Worm (Caenorhabditis elegans) whole organism, L4 larva: Measurements from ENCODE around the gene E02C12.8.

Experiments used
- D1046.2 ChIP-seq: fragments of 200-800 bp; sonication (Bioruptor generic); IDR thresholded peaks from 2 replicates; pipeline ENCODE4 v1.3.6; 2022; ENCODE audit warnings: missing genetic modification characterization, missing compliant biosample characterization
- F26F4.8 ChIP-seq: fragments of 200-800 bp; sonication (Bioruptor generic); conservative IDR thresholded peaks from 2 replicates; pipeline ENCODE4 v1.3.6; 2022; ENCODE audit warnings: missing genetic modification characterization, missing compliant biosample characterization
- F49E8.2 ChIP-seq: sonication (generic microtip); optimal IDR thresholded peaks from 2 replicates; lab custom pipeline; 2016; ENCODE audit warnings: missing compliant biosample characterization, mild to moderate bottlenecking, missing genetic modification characterization, borderline replicate concordance
- T20F7.1 ChIP-seq: fragments of 200-800 bp; sonication (Bioruptor generic); optimal IDR thresholded peaks from 2 replicates; lab custom pipeline; 2018; ENCODE audit warnings: mild to moderate bottlenecking, missing genetic modification characterization, missing compliant biosample characterization
- Y105C5A.15 ChIP-seq: fragments of 200-800 bp; sonication (Bioruptor generic); IDR thresholded peaks from 2 replicates; pipeline ENCODE4 v1.3.6; 2022; ENCODE audit warnings: missing genetic modification characterization, missing compliant biosample characterization
- Y48G9A.11 ChIP-seq: fragments of 200-800 bp; sonication (Bioruptor generic); IDR thresholded peaks from 2 replicates; pipeline ENCODE4 v1.3.6; 2022; ENCODE audit warnings: missing genetic modification reagents, missing genetic modification characterization, missing compliant biosample characterization
- Y5F2A.4 ChIP-seq: fragments of 200-800 bp; sonication (Bioruptor generic); optimal IDR thresholded peaks from 2 replicates; lab custom pipeline; 2018; ENCODE audit warnings: mild to moderate bottlenecking, missing genetic modification characterization, missing compliant biosample characterization
- aha-1 ChIP-seq: fragments of 150-350 bp; peaks from one replicate; lab custom pipeline; 2014; ENCODE audit warnings: missing biosample characterization, missing genetic modification characterization
- aly-2 ChIP-seq: sonication (generic microtip); optimal IDR thresholded peaks from 2 replicates; lab custom pipeline; 2018; ENCODE audit warnings: missing biosample characterization, missing genetic modification characterization
- ceh-32 ChIP-seq: sonication (generic microtip); optimal IDR thresholded peaks from 2 replicates; lab custom pipeline; 2016; ENCODE audit warnings: mild to moderate bottlenecking, missing genetic modification characterization, missing compliant biosample characterization; ENCODE audit not compliant: poor library complexity
- ceh-82 ChIP-seq: sonication (generic microtip); optimal IDR thresholded peaks from 2 replicates; lab custom pipeline; 2017; ENCODE audit warnings: missing biosample characterization, missing genetic modification characterization
- ces-1 ChIP-seq: fragments of 150-350 bp; sonication (generic microtip); optimal IDR thresholded peaks from 4 replicates; lab custom pipeline; 2014; ENCODE audit warnings: missing biosample characterization, missing genetic modification reagents, missing genetic modification characterization
- ctbp-1 ChIP-seq: fragments of 200-800 bp; sonication (Bioruptor generic); IDR thresholded peaks from 2 replicates; pipeline ENCODE4 v1.3.6; 2022; ENCODE audit warnings: missing genetic modification reagents, missing genetic modification characterization, missing compliant biosample characterization
- daf-12 ChIP-seq: fragments of 150-350 bp; optimal IDR thresholded peaks from 2 replicates; lab custom pipeline; 2014; ENCODE audit warnings: missing biosample characterization, missing genetic modification reagents, missing genetic modification characterization
- dmd-8 ChIP-seq: fragments of 200-800 bp; sonication (Bioruptor generic); IDR thresholded peaks from 2 replicates; pipeline ENCODE4 v1.3.6; 2022; ENCODE audit warnings: missing genetic modification characterization, missing compliant biosample characterization
- duxl-1 ChIP-seq: sonication (generic microtip); optimal IDR thresholded peaks from 2 replicates; lab custom pipeline; 2016; ENCODE audit warnings: mild to moderate bottlenecking, missing genetic modification characterization, moderate library complexity, missing compliant biosample characterization; ENCODE audit not compliant: poor library complexity
- dve-1 ChIP-seq: sonication (generic microtip); optimal IDR thresholded peaks from 2 replicates; lab custom pipeline; 2017; ENCODE audit warnings: antibody characterized with exemption, mild to moderate bottlenecking, missing genetic modification characterization, missing compliant biosample characterization; ENCODE audit not compliant: insufficient read depth
- egl-43 ChIP-seq: fragments of 200-800 bp; sonication (Bioruptor generic); IDR thresholded peaks from 2 replicates; pipeline ENCODE4 v1.3.6; 2022; ENCODE audit warnings: missing genetic modification reagents, missing genetic modification characterization, missing compliant biosample characterization
- fkh-10 ChIP-seq: fragments of 150-350 bp; optimal IDR thresholded peaks from 2 replicates; lab custom pipeline; 2014; ENCODE audit warnings: missing biosample characterization, missing genetic modification reagents, missing genetic modification characterization
- fos-1 ChIP-seq: fragments of 150-350 bp; optimal IDR thresholded peaks from 2 replicates; lab custom pipeline; 2014; ENCODE audit warnings: missing biosample characterization, missing genetic modification characterization
- hlh-11 ChIP-seq: fragments of 200-800 bp; sonication (Bioruptor generic); optimal IDR thresholded peaks from 2 replicates; lab custom pipeline; 2018; ENCODE audit warnings: mild to moderate bottlenecking, missing genetic modification characterization, missing compliant biosample characterization
- jun-1 ChIP-seq: fragments of 150-350 bp; optimal IDR thresholded peaks from 2 replicates; lab custom pipeline; 2014; ENCODE audit warnings: missing biosample characterization, missing genetic modification reagents, missing genetic modification characterization
- lin-13 ChIP-seq: fragments of 150-350 bp; optimal IDR thresholded peaks from 2 replicates; lab custom pipeline; 2014; ENCODE audit warnings: missing biosample characterization, missing genetic modification reagents, missing genetic modification characterization
- lir-3 ChIP-seq: sonication (generic microtip); optimal IDR thresholded peaks from 2 replicates; lab custom pipeline; 2016; ENCODE audit warnings: mild to moderate bottlenecking, missing genetic modification characterization, missing compliant biosample characterization
- mes-2 ChIP-seq: sonication (generic microtip); optimal IDR thresholded peaks from 2 replicates; lab custom pipeline; 2016; ENCODE audit warnings: missing genotype, mild to moderate bottlenecking, missing genetic modification characterization, missing compliant biosample characterization; ENCODE audit not compliant: poor library complexity, severe bottlenecking
- nhr-11 ChIP-seq: fragments of 150-350 bp; optimal IDR thresholded peaks from 2 replicates; lab custom pipeline; 2014; ENCODE audit warnings: missing biosample characterization, missing genetic modification characterization
- nhr-111 ChIP-seq: fragments of 200-800 bp; sonication (Bioruptor generic); optimal IDR thresholded peaks from 2 replicates; lab custom pipeline; 2018; ENCODE audit warnings: mild to moderate bottlenecking, missing genetic modification characterization, missing compliant biosample characterization
- nhr-41 ChIP-seq: fragments of 200-800 bp; sonication (Bioruptor generic); IDR thresholded peaks from 2 replicates; pipeline ENCODE4 v1.3.6; 2022; ENCODE audit warnings: missing genetic modification reagents, missing genetic modification characterization, missing compliant biosample characterization
- nhr-48 ChIP-seq: sonication (generic microtip); optimal IDR thresholded peaks from 2 replicates; lab custom pipeline; 2016; ENCODE audit warnings: mild to moderate bottlenecking, missing genetic modification characterization, missing compliant biosample characterization
- nhr-6 ChIP-seq: fragments of 150-350 bp; optimal IDR thresholded peaks from 2 replicates; lab custom pipeline; 2014; ENCODE audit warnings: missing biosample characterization, missing genetic modification characterization
- pha-4 ChIP-seq, 2 experiments: fragments of 150-350 bp in 1 of 2; fragments of 200-800 bp in 1 of 2; sonication (Bioruptor generic) in 1 of 2; IDR thresholded peaks in 1 of 2; optimal IDR thresholded peaks in 1 of 2; 2 replicates each; pipeline versions ENCODE4 v1.3.6 to Lab custom; 2014 to 2022; ENCODE audit warnings: missing genetic modification characterization in 2 of 2, missing genetic modification reagents in 2 of 2, missing biosample characterization in 1 of 2, missing compliant biosample characterization in 1 of 2
- pqm-1 ChIP-seq: sonication (generic microtip); optimal IDR thresholded peaks from 2 replicates; lab custom pipeline; 2017; ENCODE audit warnings: missing biosample characterization, missing genetic modification characterization
- set-16 ChIP-seq: fragments of 200-800 bp; sonication (Bioruptor generic); IDR thresholded peaks from 2 replicates; pipeline ENCODE4 v1.3.6; 2022; ENCODE audit warnings: missing genetic modification reagents, missing genetic modification characterization, missing compliant biosample characterization
- skn-1 ChIP-seq: fragments of 150-350 bp; optimal IDR thresholded peaks from 2 replicates; lab custom pipeline; 2014; ENCODE audit warnings: missing biosample characterization, missing genetic modification characterization
- snpc-4 ChIP-seq: fragments of 150-350 bp; optimal IDR thresholded peaks from 2 replicates; lab custom pipeline; 2014; ENCODE audit warnings: missing biosample characterization, missing genetic modification characterization
- zfp-2 ChIP-seq: sonication (generic microtip); optimal IDR thresholded peaks from 2 replicates; lab custom pipeline; 2016; ENCODE audit warnings: mild to moderate bottlenecking, missing genetic modification characterization, missing compliant biosample characterization
- zip-2 ChIP-seq: fragments of 150-350 bp; optimal IDR thresholded peaks from 2 replicates; lab custom pipeline; 2014; ENCODE audit warnings: missing biosample characterization, missing genetic modification characterization
- ztf-7 ChIP-seq: fragments of 150-350 bp; optimal IDR thresholded peaks from 2 replicates; lab custom pipeline; 2014; ENCODE audit warnings: missing biosample characterization, missing genetic modification characterization

E02C12.8 gene

DNA sequence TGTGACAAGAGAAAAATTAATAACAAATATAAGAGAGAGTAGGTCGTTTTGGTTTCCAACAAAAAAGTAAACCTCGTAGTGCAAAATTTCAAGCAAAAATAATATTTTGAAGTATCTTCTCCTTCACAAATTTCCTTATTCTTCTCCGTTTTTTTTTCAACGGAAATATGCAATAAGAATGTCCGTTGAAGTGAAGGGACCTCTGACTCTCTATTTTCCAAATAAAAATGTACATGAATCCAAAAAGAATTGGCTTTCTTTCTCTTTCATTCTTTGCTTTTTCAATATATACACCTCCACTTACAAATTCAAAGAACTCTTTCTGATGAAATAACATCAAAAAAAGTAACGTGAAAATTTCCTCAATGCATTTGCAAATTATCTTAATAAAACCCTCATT, 43.2 kb upstream of the E02C12.8 start, which contains the start of gene F36D4.1:
F36D4.1 (plus strand) TSS at position 301 of the 400 bp plus-strand sequence.
- TF ChIP-seq Y5F2A.4 (GFP tag; lab: Kevin White, UChicago) (no peak), D1046.2 (GFP tag; lab: Robert Waterston, UW) (no peak), nhr-11 (tag; lab: Kevin White, UChicago) (no peak), snpc-4 (tag; lab: Kevin White, UChicago) (no peak), ces-1 (GFP tag; lab: Kevin White, UChicago) (no peak), aha-1 (tag; lab: Kevin White, UChicago) (no peak), skn-1 (tag; lab: Kevin White, UChicago) (no peak), jun-1 (tag; lab: Kevin White, UChicago) (no peak), hlh-11 (tag; lab: Kevin White, UChicago) (no peak), nhr-48 (no peak), fos-1 (no peak), Y48G9A.11 (GFP tag; lab: Robert Waterston, UW) (no peak), duxl-1 (no peak), Y105C5A.15 (GFP tag; lab: Robert Waterston, UW) (no peak)

DNA sequence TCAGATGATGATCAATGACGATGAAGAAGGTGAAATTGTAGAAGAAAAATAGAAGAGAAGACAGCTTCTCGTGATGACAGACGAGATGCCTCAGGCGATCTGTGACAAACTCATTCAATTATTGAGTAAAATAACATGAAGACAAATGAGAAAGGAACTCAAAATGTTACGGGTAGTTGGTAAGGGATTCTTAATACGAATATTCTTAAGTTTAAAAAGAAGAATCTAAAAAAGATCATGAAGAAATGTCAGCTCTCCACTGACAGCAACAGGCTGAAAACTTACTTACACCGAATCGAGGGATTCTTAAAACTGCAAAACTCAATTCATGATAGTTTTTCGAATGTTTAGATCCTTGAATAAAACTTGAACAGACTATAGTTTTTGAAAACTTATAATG, 41.1 kb upstream of the E02C12.8 start, which contains the start of gene F36D4.4:
F36D4.4 (minus strand) TSS at position 101 of the 400 bp plus-strand sequence.
- no peak for TF ChIP-seq lir-3 (tag; lab: Kevin White, UChicago)
- no peak for TF ChIP-seq F26F4.8
- TF ChIP-seq Y48G9A.11 (GFP tag; lab: Robert Waterston, UW) = no peak
- TF ChIP-seq ztf-7 (tag; lab: Kevin White, UChicago) = no peak
- TF ChIP-seq dmd-8 = no peak
- no peak for TF ChIP-seq ceh-82 (tag; lab: Kevin White, UChicago)
- TF ChIP-seq snpc-4 (tag; lab: Kevin White, UChicago) = no peak
- no peak for TF ChIP-seq ceh-32
- no peak for TF ChIP-seq nhr-111 (GFP tag; lab: Kevin White, UChicago)
- TF ChIP-seq T20F7.1 (GFP tag; lab: Kevin White, UChicago) = no peak
- TF ChIP-seq set-16 = no peak
- no peak for TF ChIP-seq dve-1 (tag; lab: Kevin White, UChicago)
- no peak for TF ChIP-seq aha-1 (tag; lab: Kevin White, UChicago)
- no peak for TF ChIP-seq pha-4 (GFP tag; IDR thresholded peaks at IDR 0.05; lab: Robert Waterston, UW)
- TF ChIP-seq pha-4 (tag; optimal IDR thresholded peaks at IDR 0.05; lab: Kevin White, UChicago) = no peak
- TF ChIP-seq egl-43 (GFP tag; lab: Robert Waterston, UW) = no peak
- TF ChIP-seq lin-13 = no peak
- TF ChIP-seq daf-12 = no peak
- no peak for TF ChIP-seq F49E8.2 (tag; lab: Kevin White, UChicago)

- TF ChIP-seq pqm-1 (tag; lab: Kevin White, UChicago) (no peak), nhr-6 (no peak), nhr-41 (GFP tag; lab: Robert Waterston, UW) (no peak), zip-2 (tag; lab: Kevin White, UChicago) (no peak), aly-2 (tag; lab: Kevin White, UChicago) (no peak), fkh-10 (GFP tag; lab: Kevin White, UChicago) (peak; percentile 58), zfp-2 (tag; lab: Kevin White, UChicago) (no peak), ces-1 (GFP tag; lab: Kevin White, UChicago) (peak; percentile 69), mes-2 (tag; lab: Kevin White, UChicago) (no peak), ctbp-1 (GFP tag; lab: Robert Waterston, UW) (0 out of 2 replicates have a peak, but pooled peaks have one; percentile 53)
- TF ChIP-seq, all 104 proteins: peak for 3
These were observed 35.5 kb upstream of the E02C12.8 start for ce11 chrV:9408869-9409268.
